Worm (Caenorhabditis elegans) whole organism, early embryonic: ENCODE data around the gene C56G2.4.

ENCODE experiments used
- B0310.2 ChIP-seq: sonication (generic microtip); optimal IDR thresholded peaks from 2 replicates; lab custom pipeline; 2016; ENCODE audit warnings: mild to moderate bottlenecking, missing genetic modification characterization, missing compliant biosample characterization
- ama-1 ChIP-seq: fragments of 150-350 bp; optimal IDR thresholded peaks from 2 replicates; lab custom pipeline; 2014
- ceh-13 ChIP-seq: fragments of 200-800 bp; sonication (Bioruptor generic); optimal IDR thresholded peaks from 2 replicates; lab custom pipeline; 2018; ENCODE audit warnings: mild to moderate bottlenecking, missing genetic modification characterization, missing compliant biosample characterization
- ceh-36 ChIP-seq: sonication (generic microtip); optimal IDR thresholded peaks from 2 replicates; lab custom pipeline; 2016; ENCODE audit warnings: missing genetic modification characterization, inconsistent platforms, missing compliant biosample characterization
- ets-7 ChIP-seq: sonication (generic microtip); optimal IDR thresholded peaks from 2 replicates; lab custom pipeline; 2016; ENCODE audit warnings: missing genotype, missing genetic modification characterization, missing compliant biosample characterization
- flt-1 ChIP-seq: fragments of 200-800 bp; sonication (Bioruptor generic); IDR thresholded peaks from 2 replicates; pipeline ENCODE4 v1.3.6; 2022; ENCODE audit warnings: missing genetic modification characterization, missing compliant biosample characterization
- hmbx-1 ChIP-seq: sonication (generic microtip); optimal IDR thresholded peaks from 2 replicates; lab custom pipeline; 2016; ENCODE audit warnings: mild to moderate bottlenecking, missing genetic modification characterization, missing compliant biosample characterization
- hnd-1 ChIP-seq: sonication (generic microtip); optimal IDR thresholded peaks from 2 replicates; lab custom pipeline; 2016; ENCODE audit warnings: missing genetic modification characterization, missing compliant biosample characterization
- pes-1 ChIP-seq: fragments of 200-800 bp; sonication (Bioruptor generic); IDR thresholded peaks from 2 replicates; pipeline ENCODE4 v1.3.6; 2022; ENCODE audit warnings: missing genetic modification reagents, missing genetic modification characterization, missing compliant biosample characterization
- scrt-1 ChIP-seq: fragments of 200-800 bp; sonication (Bioruptor generic); IDR thresholded peaks from 2 replicates; pipeline ENCODE4 v1.3.6; 2022; ENCODE audit warnings: missing genetic modification characterization, missing compliant biosample characterization
- tra-4 ChIP-seq: sonication (generic microtip); optimal IDR thresholded peaks from 2 replicates; lab custom pipeline; 2017; ENCODE audit warnings: missing genetic modification characterization, missing compliant biosample characterization

DNA sequence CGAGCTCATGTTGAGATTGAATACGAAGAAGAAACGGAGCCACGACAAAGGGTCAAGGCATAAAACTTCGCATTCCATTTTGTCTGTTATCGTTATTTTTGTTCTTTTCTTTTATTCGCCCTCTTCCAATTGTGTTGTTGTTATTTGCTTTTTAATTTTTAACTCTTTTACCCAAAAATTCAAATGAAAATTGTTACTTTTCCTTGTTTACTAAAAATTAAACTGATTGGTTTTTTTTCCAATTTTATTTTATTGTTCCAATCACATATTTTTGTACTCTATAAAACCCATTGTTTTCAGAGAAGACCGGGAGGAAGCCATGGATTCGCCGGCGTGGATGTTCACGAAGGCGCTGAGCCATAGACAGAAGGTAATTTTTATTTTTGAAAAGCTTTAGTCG, 48.9 kb downstream of the C56G2.4 start, which contains the start of gene C16A3.5:
- TF ChIP-seq ama-1 (lab: Kevin White, UChicago): no peak
- no peak for TF ChIP-seq ets-7
- TF ChIP-seq hnd-1 (tag; lab: Kevin White, UChicago): no peak
- no peak for TF ChIP-seq scrt-1 (GFP tag; lab: Robert Waterston, UW)
- TF ChIP-seq flt-1 (GFP tag; lab: Robert Waterston, UW): no peak
- TF ChIP-seq pes-1 (GFP tag; lab: Robert Waterston, UW): no peak
- no peak for TF ChIP-seq ceh-36 (tag; lab: Kevin White, UChicago)
- no peak for TF ChIP-seq hmbx-1 (tag; lab: Kevin White, UChicago)
- TF ChIP-seq B0310.2 (tag; lab: Kevin White, UChicago): no peak
- no peak for TF ChIP-seq tra-4 (tag; lab: Kevin White, UChicago)
- no peak for TF ChIP-seq ceh-13 (GFP tag; lab: Kevin White, UChicago)
